Worm (Caenorhabditis elegans) whole organism, L1 larva: Measurements from ENCODE around the gene M04D8.4.

Experiments used
- ces-1 ChIP-seq: fragments of 150-350 bp; optimal IDR thresholded peaks from 2 replicates; lab custom pipeline; 2014; ENCODE audit warnings: missing biosample characterization, missing genetic modification reagents, missing genetic modification characterization
- efl-1 ChIP-seq, 4 experiments: fragments of 150-350 bp; optimal IDR thresholded peaks in 3 of 4; peaks in 1 of 4; 1 replicate in 1 of 4; 2 replicates in 3 of 4; lab custom pipeline; 2014; ENCODE audit warnings: missing biosample characterization in 2 of 4, missing genetic modification characterization in 2 of 4, missing genetic modification reagents in 2 of 4
- mab-9 ChIP-seq: fragments of 200-800 bp; sonication (Bioruptor generic); IDR thresholded peaks from 2 replicates; pipeline ENCODE4 v1.3.6; 2022; ENCODE audit warnings: missing genetic modification reagents, missing genetic modification characterization, missing compliant biosample characterization
- mep-1 ChIP-seq: fragments of 150-350 bp; optimal IDR thresholded peaks from 2 replicates; lab custom pipeline; 2014; ENCODE audit warnings: missing biosample characterization, missing genetic modification characterization
- nhr-19 ChIP-seq: fragments of 200-800 bp; sonication (Bioruptor generic); conservative IDR thresholded peaks from 2 replicates; pipeline ENCODE4 v1.3.6; 2022; ENCODE audit warnings: missing genetic modification characterization, missing compliant biosample characterization
- nhr-47 ChIP-seq: sonication (generic microtip); optimal IDR thresholded peaks from 2 replicates; lab custom pipeline; 2016; ENCODE audit warnings: mild to moderate bottlenecking, missing genetic modification characterization, moderate library complexity, missing compliant biosample characterization
- nhr-85 ChIP-seq: sonication (generic microtip); peaks from one replicate; lab custom pipeline; 2016; ENCODE audit warnings: missing genetic modification characterization, inconsistent platforms, missing compliant biosample characterization
- sox-4 ChIP-seq: sonication (generic microtip); optimal IDR thresholded peaks from 2 replicates; lab custom pipeline; 2016; ENCODE audit warnings: missing genetic modification characterization, missing compliant biosample characterization

DNA sequence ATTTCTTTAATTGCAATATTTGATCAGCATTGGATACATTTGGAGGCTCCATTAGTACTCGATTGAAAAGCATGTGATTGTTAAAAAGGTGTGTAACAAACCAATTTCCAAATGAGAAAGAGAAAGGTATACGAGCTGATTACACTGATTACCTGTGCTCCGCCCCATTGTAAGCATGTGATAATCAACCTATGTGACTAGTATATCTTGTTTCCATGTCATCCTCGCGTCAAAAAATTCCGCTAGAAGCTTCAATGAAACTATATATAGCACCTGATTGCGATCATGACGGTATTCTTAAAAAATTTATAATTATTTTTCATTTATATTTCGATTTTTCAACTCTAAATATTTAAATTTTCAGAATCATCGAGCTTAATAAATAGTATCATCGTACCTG, at the start of gene M04D8.4:
- TF ChIP-seq ces-1 (no peak), mab-9 (no peak), mep-1 (no peak), nhr-19 (GFP tag; lab: Robert Waterston, UW) (no peak), sox-4 (tag; lab: Kevin White, UChicago) (no peak), nhr-85 (tag; lab: Kevin White, UChicago) (no peak), efl-1 (optimal IDR thresholded peaks at IDR 0.05; lab: Kevin White, UChicago) (no peak), efl-1 (GFP tag; optimal IDR thresholded peaks at IDR 0.05 in 1 of 2; lab: Kevin White, UChicago) (no peak), nhr-47 (tag; lab: Kevin White, UChicago) (no peak)
